Worm (Caenorhabditis elegans) whole organism, L4 larva: ENCODE data around the gene nspc-16.

ENCODE experiments used
- F44E2.7 ChIP-seq: fragments of 200-800 bp; sonication (Bioruptor generic); IDR thresholded peaks from 2 replicates; pipeline ENCODE4 v2.1.2; 2022; ENCODE audit warnings: missing genetic modification characterization, missing compliant biosample characterization
- T20F7.1 ChIP-seq: fragments of 200-800 bp; sonication (Bioruptor generic); optimal IDR thresholded peaks from 2 replicates; lab custom pipeline; 2018; ENCODE audit warnings: mild to moderate bottlenecking, missing genetic modification characterization, missing compliant biosample characterization
- Y48G9A.11 ChIP-seq: fragments of 200-800 bp; sonication (Bioruptor generic); IDR thresholded peaks from 2 replicates; pipeline ENCODE4 v1.3.6; 2022; ENCODE audit warnings: missing genetic modification reagents, missing genetic modification characterization, missing compliant biosample characterization
- Y5F2A.4 ChIP-seq: fragments of 200-800 bp; sonication (Bioruptor generic); optimal IDR thresholded peaks from 2 replicates; lab custom pipeline; 2018; ENCODE audit warnings: mild to moderate bottlenecking, missing genetic modification characterization, missing compliant biosample characterization
- ZK337.2 ChIP-seq: fragments of 200-800 bp; sonication (Bioruptor generic); IDR thresholded peaks from 2 replicates; pipeline ENCODE4 v1.3.6; 2022; ENCODE audit warnings: missing genetic modification reagents, missing genetic modification characterization, missing compliant biosample characterization
- ZK546.5 ChIP-seq, 2 experiments: sonication (generic microtip); optimal IDR thresholded peaks; 2 replicates each; lab custom pipeline; 2017; ENCODE audit warnings: missing biosample characterization in 2 of 2, missing genetic modification characterization in 2 of 2
- aly-2 ChIP-seq: sonication (generic microtip); optimal IDR thresholded peaks from 2 replicates; lab custom pipeline; 2018; ENCODE audit warnings: missing biosample characterization, missing genetic modification characterization
- ama-1 ChIP-seq: fragments of 150-350 bp; optimal IDR thresholded peaks from 2 replicates; lab custom pipeline; 2014; ENCODE audit warnings: inconsistent platforms, mixed read lengths
- attf-4 ChIP-seq: sonication (generic microtip); optimal IDR thresholded peaks from 3 replicates; lab custom pipeline; 2017; ENCODE audit warnings: missing biosample characterization, missing genetic modification characterization
- ceh-20 ChIP-seq: fragments of 200-800 bp; sonication (Bioruptor generic); IDR thresholded peaks from 2 replicates; pipeline ENCODE4 v1.3.6; 2022; ENCODE audit warnings: missing genetic modification reagents, missing genetic modification characterization, missing compliant biosample characterization
- ceh-28 ChIP-seq: fragments of 150-350 bp; optimal IDR thresholded peaks from 2 replicates; lab custom pipeline; 2014; ENCODE audit warnings: missing biosample characterization, missing genetic modification reagents, missing genetic modification characterization
- ceh-62 ChIP-seq: sonication (generic microtip); optimal IDR thresholded peaks from 2 replicates; lab custom pipeline; 2017; ENCODE audit warnings: missing biosample characterization, missing genetic modification characterization
- ceh-82 ChIP-seq: sonication (generic microtip); optimal IDR thresholded peaks from 2 replicates; lab custom pipeline; 2017; ENCODE audit warnings: missing biosample characterization, missing genetic modification characterization
- ces-1 ChIP-seq: fragments of 150-350 bp; sonication (generic microtip); optimal IDR thresholded peaks from 4 replicates; lab custom pipeline; 2014; ENCODE audit warnings: missing biosample characterization, missing genetic modification reagents, missing genetic modification characterization
- cey-2 ChIP-seq: sonication (generic microtip); optimal IDR thresholded peaks from 3 replicates; lab custom pipeline; 2017; ENCODE audit warnings: missing genetic modification characterization, mild to moderate bottlenecking, missing compliant biosample characterization, antibody characterized with exemption, borderline replicate concordance; ENCODE audit not compliant: insufficient read depth
- daf-19 ChIP-seq: fragments of 200-800 bp; sonication (Bioruptor generic); conservative IDR thresholded peaks from 2 replicates; pipeline ENCODE4 v1.3.6; 2022; ENCODE audit warnings: missing genetic modification characterization, missing compliant biosample characterization
- dmd-9 ChIP-seq: fragments of 200-800 bp; sonication (Bioruptor generic); IDR thresholded peaks from 2 replicates; pipeline ENCODE4 v1.3.6; 2022; ENCODE audit warnings: missing genetic modification reagents, missing genetic modification characterization, missing compliant biosample characterization
- egl-27 ChIP-seq: sonication (generic microtip); optimal IDR thresholded peaks from 3 replicates; lab custom pipeline; 2017; ENCODE audit warnings: missing biosample characterization, missing genetic modification reagents, missing genetic modification characterization
- fkh-10 ChIP-seq: fragments of 150-350 bp; optimal IDR thresholded peaks from 2 replicates; lab custom pipeline; 2014; ENCODE audit warnings: missing biosample characterization, missing genetic modification reagents, missing genetic modification characterization
- gei-8 ChIP-seq: fragments of 200-800 bp; sonication (Bioruptor generic); optimal IDR thresholded peaks from 2 replicates; lab custom pipeline; 2018; ENCODE audit warnings: mild to moderate bottlenecking, missing genetic modification characterization, missing compliant biosample characterization
- hif-1 ChIP-seq, 2 experiments: sonication (generic microtip); optimal IDR thresholded peaks; 2 replicates each; lab custom pipeline; 2016 to 2017; ENCODE audit warnings: missing compliant biosample characterization in 2 of 2, missing genetic modification characterization in 2 of 2, missing genetic modification reagents in 2 of 2, missing genotype in 2 of 2, mild to moderate bottlenecking in 1 of 2
- hlh-30 ChIP-seq: sonication (generic microtip); optimal IDR thresholded peaks from 2 replicates; lab custom pipeline; 2017; ENCODE audit warnings: antibody characterized with exemption, mild to moderate bottlenecking, missing genetic modification characterization, missing compliant biosample characterization; ENCODE audit not compliant: insufficient read depth
- hmg-1.1 ChIP-seq: fragments of 200-800 bp; sonication (Bioruptor generic); IDR thresholded peaks from 2 replicates; pipeline ENCODE4 v1.3.6; 2022; ENCODE audit warnings: missing genetic modification reagents, missing genetic modification characterization, missing compliant biosample characterization
- lin-15B ChIP-seq: fragments of 150-350 bp; sonication (generic microtip); optimal IDR thresholded peaks from 3 replicates; lab custom pipeline; 2014; ENCODE audit warnings: missing biosample characterization, missing genetic modification characterization
- lin-39 ChIP-seq: fragments of 150-350 bp; optimal IDR thresholded peaks from 2 replicates; lab custom pipeline; 2014; ENCODE audit warnings: missing biosample characterization, missing genetic modification reagents, missing genetic modification characterization
- madf-5 ChIP-seq, 2 experiments: fragments of 200-800 bp; sonication (Bioruptor generic); IDR thresholded peaks; 2 replicates each; pipeline ENCODE4 v1.3.6; 2022; ENCODE audit warnings: missing compliant biosample characterization in 2 of 2, missing genetic modification characterization in 2 of 2
- madf-9 ChIP-seq: fragments of 200-800 bp; sonication (Bioruptor generic); conservative IDR thresholded peaks from 2 replicates; pipeline ENCODE4 v1.3.6; 2022; ENCODE audit warnings: missing genetic modification reagents, missing genetic modification characterization, missing compliant biosample characterization
- mdt-29 ChIP-seq: fragments of 200-800 bp; sonication (Bioruptor generic); IDR thresholded peaks from 2 replicates; pipeline ENCODE4 v1.3.6; 2022; ENCODE audit warnings: missing genetic modification reagents, missing genetic modification characterization, missing compliant biosample characterization
- mep-1 ChIP-seq: fragments of 150-350 bp; sonication (generic microtip); optimal IDR thresholded peaks from 3 replicates; lab custom pipeline; 2014; ENCODE audit warnings: missing biosample characterization, missing genetic modification characterization
- nhr-102 ChIP-seq: sonication (generic microtip); optimal IDR thresholded peaks from 2 replicates; lab custom pipeline; 2016; ENCODE audit warnings: mild to moderate bottlenecking, missing genetic modification characterization, moderate library complexity, missing compliant biosample characterization
- nhr-111 ChIP-seq: fragments of 200-800 bp; sonication (Bioruptor generic); optimal IDR thresholded peaks from 2 replicates; lab custom pipeline; 2018; ENCODE audit warnings: mild to moderate bottlenecking, missing genetic modification characterization, missing compliant biosample characterization
- nhr-25 ChIP-seq: sonication (generic microtip); optimal IDR thresholded peaks from 2 replicates; lab custom pipeline; 2017; ENCODE audit warnings: missing genetic modification characterization, mild to moderate bottlenecking, missing compliant biosample characterization, antibody characterized with exemption, moderate library complexity, borderline replicate concordance; ENCODE audit not compliant: insufficient read depth
- nhr-28 ChIP-seq: fragments of 150-350 bp; optimal IDR thresholded peaks from 2 replicates; lab custom pipeline; 2014; ENCODE audit warnings: missing biosample characterization, missing genetic modification characterization
- nhr-42 ChIP-seq: fragments of 200-800 bp; sonication (Bioruptor generic); IDR thresholded peaks from 2 replicates; pipeline ENCODE4 v1.3.6; 2022; ENCODE audit warnings: missing genetic modification characterization, missing compliant biosample characterization
- nhr-6 ChIP-seq: fragments of 150-350 bp; optimal IDR thresholded peaks from 2 replicates; lab custom pipeline; 2014; ENCODE audit warnings: missing biosample characterization, missing genetic modification characterization
- nhr-76 ChIP-seq: fragments of 150-350 bp; optimal IDR thresholded peaks from 2 replicates; lab custom pipeline; 2014; ENCODE audit warnings: missing biosample characterization, missing genetic modification characterization
- pha-4 ChIP-seq, 2 experiments: fragments of 150-350 bp in 1 of 2; fragments of 200-800 bp in 1 of 2; sonication (Bioruptor generic) in 1 of 2; IDR thresholded peaks in 1 of 2; optimal IDR thresholded peaks in 1 of 2; 2 replicates each; pipeline versions ENCODE4 v1.3.6 to Lab custom; 2014 to 2022; ENCODE audit warnings: missing genetic modification characterization in 2 of 2, missing genetic modification reagents in 2 of 2, missing biosample characterization in 1 of 2, missing compliant biosample characterization in 1 of 2
- php-3 ChIP-seq: fragments of 200-800 bp; sonication (Bioruptor generic); IDR thresholded peaks from 2 replicates; pipeline ENCODE4 v1.3.6; 2022; ENCODE audit warnings: missing genetic modification reagents, missing genetic modification characterization, missing compliant biosample characterization
- pqm-1 ChIP-seq: sonication (generic microtip); optimal IDR thresholded peaks from 2 replicates; lab custom pipeline; 2017; ENCODE audit warnings: missing biosample characterization, missing genetic modification characterization
- rbr-2 ChIP-seq: sonication (generic microtip); optimal IDR thresholded peaks from 2 replicates; lab custom pipeline; 2016; ENCODE audit warnings: missing genotype, missing genetic modification characterization, missing compliant biosample characterization
- saeg-2 ChIP-seq: fragments of 200-800 bp; sonication (Bioruptor generic); IDR thresholded peaks from 2 replicates; pipeline ENCODE4 v1.3.6; 2022; ENCODE audit warnings: missing genetic modification reagents, missing genetic modification characterization, missing compliant biosample characterization
- skn-1 ChIP-seq: fragments of 150-350 bp; optimal IDR thresholded peaks from 2 replicates; lab custom pipeline; 2014; ENCODE audit warnings: missing biosample characterization, missing genetic modification characterization
- snpc-4 ChIP-seq: fragments of 150-350 bp; optimal IDR thresholded peaks from 2 replicates; lab custom pipeline; 2014; ENCODE audit warnings: missing biosample characterization, missing genetic modification characterization
- spr-3 ChIP-seq: fragments of 200-800 bp; sonication (Bioruptor generic); optimal IDR thresholded peaks from 2 replicates; lab custom pipeline; 2018; ENCODE audit warnings: mild to moderate bottlenecking, missing genetic modification characterization, missing compliant biosample characterization
- unc-130 ChIP-seq: sonication (generic microtip); optimal IDR thresholded peaks from 2 replicates; lab custom pipeline; 2016; ENCODE audit warnings: missing genetic modification reagents, missing genetic modification characterization, missing compliant biosample characterization
- unc-39 ChIP-seq: sonication (generic microtip); optimal IDR thresholded peaks from 2 replicates; lab custom pipeline; 2017; ENCODE audit warnings: missing biosample characterization, missing genetic modification characterization
- unc-62 ChIP-seq, 3 experiments: fragments of 150-350 bp in 1 of 3; sonication (generic microtip); optimal IDR thresholded peaks in 2 of 3; peaks in 1 of 3; 1 replicate in 1 of 3; 2 replicates in 2 of 3; lab custom pipeline; 2014 to 2017; ENCODE audit warnings: missing biosample characterization in 3 of 3, missing genetic modification characterization in 3 of 3, missing genetic modification reagents in 3 of 3, missing genotype in 1 of 3
- ztf-11 ChIP-seq: fragments of 150-350 bp; optimal IDR thresholded peaks from 2 replicates; lab custom pipeline; 2014; ENCODE audit warnings: missing biosample characterization, missing genetic modification characterization
- ztf-7 ChIP-seq: fragments of 150-350 bp; optimal IDR thresholded peaks from 2 replicates; lab custom pipeline; 2014; ENCODE audit warnings: missing biosample characterization, missing genetic modification characterization

The nspc-16 gene

DNA sequence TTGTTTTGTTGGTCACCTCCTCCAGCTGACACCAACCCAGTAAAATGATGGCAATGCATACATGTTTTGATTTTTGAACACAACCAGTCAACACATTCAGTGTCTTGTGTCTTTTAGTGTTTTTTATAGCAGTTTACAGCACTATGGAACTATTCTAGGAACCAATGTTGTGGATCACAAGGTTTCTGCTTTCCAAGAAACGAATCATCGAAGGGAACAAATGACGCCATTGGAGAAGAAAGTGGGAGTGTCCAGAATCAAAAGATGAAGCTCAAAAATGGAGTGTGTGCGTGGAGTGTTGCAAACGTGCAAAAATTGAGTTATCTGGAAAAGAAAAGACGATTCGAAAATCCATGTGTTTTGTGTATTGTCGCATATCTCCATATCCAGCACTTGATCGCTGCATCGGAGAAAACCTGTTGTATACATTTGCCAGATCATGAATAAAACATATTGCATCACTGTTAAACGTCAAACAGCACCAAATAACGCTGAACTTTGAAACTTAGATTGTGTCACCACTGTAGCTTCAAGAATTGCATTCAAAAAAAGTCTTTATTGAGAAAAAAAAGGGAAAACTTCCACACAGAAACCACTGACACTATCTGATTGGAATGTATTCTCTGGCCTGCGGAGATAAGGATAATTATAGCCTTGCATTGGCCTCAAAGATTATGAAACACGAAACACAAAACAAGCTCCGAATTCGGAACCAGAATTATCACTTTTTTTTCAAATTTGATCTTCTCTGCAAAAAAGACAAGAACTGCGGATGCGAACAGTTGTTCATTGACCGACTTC is 39.1 kb downstream of the nspc-16 start (continued):
- TF ChIP-seq madf-9 (no peak), nhr-76 (tag; lab: Kevin White, UChicago) (no peak), php-3 (GFP tag; lab: Robert Waterston, UW) (no peak), ztf-11 (tag; lab: Kevin White, UChicago) (no peak), T20F7.1 (GFP tag; lab: Kevin White, UChicago) (no peak), nhr-28 (tag; lab: Kevin White, UChicago) (peak; percentile 91), pha-4 (GFP tag; IDR thresholded peaks at IDR 0.05; lab: Robert Waterston, UW) (peak; percentile 34; the same call in 1 of the 2 replicates), pha-4 (tag; optimal IDR thresholded peaks at IDR 0.05; lab: Kevin White, UChicago) (no peak), snpc-4 (tag; lab: Kevin White, UChicago) (no peak), Y48G9A.11 (no peak), ces-1 (no peak), unc-130 (GFP tag; lab: Kevin White, UChicago) (no peak), F44E2.7 (no peak), egl-27 (tag; lab: Kevin White, UChicago) (no peak), ceh-20 (peak; percentile 43; the same call in 1 of the 2 replicates), spr-3 (no peak), ZK337.2 (GFP tag; lab: Robert Waterston, UW) (no peak), lin-15B (tag; lab: Kevin White, UChicago) (no peak), hmg-1.1 (no peak), hif-1 (tag; optimal IDR thresholded peaks at IDR 0.05; lab: Kevin White, UChicago) (peak in 1 of 2 experiments; percentile 82), madf-5 (GFP tag; IDR thresholded peaks at IDR 0.05; lab: Robert Waterston, UW) (no peak), nhr-25 (tag; lab: Kevin White, UChicago) (no peak), saeg-2 (GFP tag; lab: Robert Waterston, UW) (0 out of 2 replicates have a peak, but pooled peaks have one; percentile 31), attf-4 (tag; lab: Kevin White, UChicago) (no peak), nhr-6 (tag; lab: Kevin White, UChicago) (peak; percentile 7), ceh-62 (tag; lab: Kevin White, UChicago) (no peak), dmd-9 (GFP tag; lab: Robert Waterston, UW) (no peak), ama-1 (lab: Kevin White, UChicago) (no peak), mdt-29 (GFP tag; lab: Robert Waterston, UW) (peak; percentile 30; the same call in 1 of the 2 replicates), ceh-82 (tag; lab: Kevin White, UChicago) (no peak), aly-2 (tag; lab: Kevin White, UChicago) (no peak), ztf-7 (no peak), hlh-30 (tag; lab: Kevin White, UChicago) (peak; percentile 78), nhr-42 (GFP tag; lab: Robert Waterston, UW) (no peak), unc-39 (tag; lab: Kevin White, UChicago) (no peak), rbr-2 (tag; lab: Kevin White, UChicago) (no peak), lin-39 (no peak), ceh-28 (tag; lab: Kevin White, UChicago) (no peak), unc-62 (GFP tag; optimal IDR thresholded peaks at IDR 0.05 in 1 of 2; lab: Kevin White, UChicago) (peak in 1 of 2 experiments; percentile 23), unc-62 (tag; optimal IDR thresholded peaks at IDR 0.05; lab: Kevin White, UChicago) (no peak), cey-2 (tag; lab: Kevin White, UChicago) (no peak), nhr-111 (GFP tag; lab: Kevin White, UChicago) (no peak), mep-1 (peak; percentile 25), gei-8 (GFP tag; lab: Kevin White, UChicago) (no peak), ZK546.5 (tag; optimal IDR thresholded peaks at IDR 0.05; lab: Kevin White, UChicago) (no peak), daf-19 (no peak), pqm-1 (no peak), nhr-102 (tag; lab: Kevin White, UChicago) (no peak), fkh-10 (GFP tag; lab: Kevin White, UChicago) (peak; percentile 9), Y5F2A.4 (no peak), skn-1 (tag; lab: Kevin White, UChicago) (no peak)
